Worm (Caenorhabditis elegans): ENCODE data around the gene F22H10.11.

DNA sequence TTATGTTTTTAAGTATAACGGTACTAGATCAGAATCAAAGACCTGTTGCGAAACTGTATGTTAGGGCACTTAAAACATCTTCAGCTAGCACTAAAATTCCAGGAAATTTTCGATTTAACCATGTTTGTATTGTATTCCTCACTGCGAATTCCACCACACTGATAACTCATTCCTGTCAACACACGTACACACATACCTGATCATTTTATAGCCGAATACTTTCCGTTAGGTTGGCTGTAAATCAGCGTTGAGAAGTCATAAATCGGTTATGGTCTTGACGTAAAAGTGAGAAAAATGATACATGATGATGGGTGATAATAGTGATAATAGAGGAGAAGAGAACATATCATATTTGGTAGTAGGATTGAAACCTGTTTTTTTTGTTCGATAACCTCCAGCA is 12.1 kb downstream of the F22H10.11 start:
- TF ChIP-seq mml-1 (tag; optimal IDR thresholded peaks at IDR 0.05) (no peak), pha-4 (tag; optimal IDR thresholded peaks at IDR 0.05) (no peak), nhr-77 (tag; optimal IDR thresholded peaks at IDR 0.05) (no peak), unc-62 (GFP tag; optimal IDR thresholded peaks at IDR 0.05) (no peak), nfya-1 (tag; optimal IDR thresholded peaks at IDR 0.05; ENCODE audit: insufficient read depth) (no peak), daf-12 (tag; optimal IDR thresholded peaks at IDR 0.05) (no peak), sea-2 (GFP tag; optimal IDR thresholded peaks at IDR 0.05) (no peak)

Measured in whole organism, L3 larva.